Worm (Caenorhabditis elegans) whole organism, L4/young adult: Measurements from ENCODE around the gene unc-44.

Source experiments
- W03F9.2 ChIP-seq: fragments of 150-350 bp; optimal IDR thresholded peaks from 2 replicates; lab custom pipeline; 2014; ENCODE audit warnings: missing biosample characterization, missing genetic modification characterization
- dao-5 ChIP-seq: sonication (generic microtip); optimal IDR thresholded peaks from 2 replicates; lab custom pipeline; 2016; ENCODE audit warnings: missing genotype, missing genetic modification characterization, moderate library complexity, missing compliant biosample characterization
- him-1 ChIP-seq: sonication (generic microtip); optimal IDR thresholded peaks from 2 replicates; lab custom pipeline; 2016; ENCODE audit warnings: missing genotype, missing genetic modification reagents, missing genetic modification characterization, missing compliant biosample characterization

DNA sequence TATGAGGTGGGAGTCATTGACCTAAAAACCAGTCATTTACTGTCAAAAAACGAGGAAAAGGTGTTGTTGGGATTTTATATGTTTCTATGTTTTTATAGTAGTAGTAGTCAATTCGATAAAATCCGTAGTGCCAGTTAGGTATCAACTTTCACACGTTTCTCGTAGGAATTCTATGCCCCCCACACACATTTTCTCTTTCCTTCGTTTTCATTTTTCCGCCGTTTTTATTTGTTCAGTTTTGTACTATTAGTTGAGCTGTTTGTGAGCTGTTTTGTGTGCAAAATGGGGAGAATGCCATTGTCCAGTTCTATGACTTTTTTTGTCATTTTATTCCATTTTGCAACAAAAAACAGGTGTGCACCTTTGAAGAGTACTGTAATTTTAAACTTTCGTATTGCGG, 26.6 kb upstream of the unc-44 start:
- no peak for TF ChIP-seq W03F9.2
- TF ChIP-seq dao-5: no peak
- TF ChIP-seq him-1: no peak
